Fruit fly (Drosophila melanogaster) ovary, adult (tissue): ENCODE results near the gene hydra.
"Not testable (repeated sequence)": the region's sequence is repeated elsewhere in the genome, so short reads cannot be mapped to it uniquely, and the experiment has no call there.

Source experiments
- CG17801 ChIP-seq: fragments of 200-800 bp; optimal IDR thresholded peaks from 2 replicates; lab custom pipeline; 2019; ENCODE audit warnings: missing biosample characterization, mild to moderate bottlenecking, missing genetic modification characterization, moderate library complexity; ENCODE audit not compliant: partially characterized antibody

The hydra gene

dm6 chrX:20676963-20677362 is at the start of gene hydra:
Gene hydra, minus strand, starts transcription at chrX:20677063.
- TF ChIP-seq CG17801 (GFP tag; lab: Kevin White, UChicago): not testable (repeated sequence)

dm6 chrX:20724475-20724874 is 47.6 kb upstream of the hydra start:
- no peak for TF ChIP-seq CG17801 (GFP tag; lab: Kevin White, UChicago)

dm6 chrX:20723207-20723606 is 46.3 kb upstream of the hydra start:
- no peak for TF ChIP-seq CG17801 (GFP tag; lab: Kevin White, UChicago)

dm6 chrX:20721724-20722344 is 45.0 kb upstream of the hydra start:
- TF ChIP-seq CG17801 (GFP tag; lab: Kevin White, UChicago): no peak

dm6 chrX:20717461-20717860 is 40.6 kb upstream of the hydra start:
- no peak for TF ChIP-seq CG17801 (GFP tag; lab: Kevin White, UChicago)

- no peak for TF ChIP-seq CG17801 (GFP tag; lab: Kevin White, UChicago)
Observed at dm6 chrX:20713317-20713716, 36.5 kb upstream of the hydra start.

dm6 chrX:20709682-20710081 is 32.8 kb upstream of the hydra start:
- no peak for TF ChIP-seq CG17801 (GFP tag; lab: Kevin White, UChicago)

dm6 chrX:20704337-20704736 is 27.5 kb upstream of the hydra start:
- no peak for TF ChIP-seq CG17801 (GFP tag; lab: Kevin White, UChicago)

dm6 chrX:20702904-20703303 is 26.0 kb upstream of the hydra start:
- TF ChIP-seq CG17801 (GFP tag; lab: Kevin White, UChicago): no peak

dm6 chrX:20693814-20694452 is 17.1 kb upstream of the hydra start:
- TF ChIP-seq CG17801 (GFP tag; lab: Kevin White, UChicago): no peak

dm6 chrX:20691213-20691612 is 14.3 kb upstream of the hydra start:
- no peak for TF ChIP-seq CG17801 (GFP tag; lab: Kevin White, UChicago)

- TF ChIP-seq CG17801 (GFP tag; lab: Kevin White, UChicago): no peak
Observed at dm6 chrX:20690454-20690853, 13.6 kb upstream of the hydra start, which contains the start of gene run. Gene run, plus strand, starts transcription at chrX:20690670.

- TF ChIP-seq CG17801 (GFP tag; lab: Kevin White, UChicago): no peak
Observed at dm6 chrX:20689504-20689903, 12.6 kb upstream of the hydra start.

- no peak for TF ChIP-seq CG17801 (GFP tag; lab: Kevin White, UChicago)
Observed at dm6 chrX:20687252-20687651, 10.4 kb upstream of the hydra start.

dm6 chrX:20680407-20680806 is 3.5 kb upstream of the hydra start:
- TF ChIP-seq CG17801 (GFP tag; lab: Kevin White, UChicago): no peak

- no peak for TF ChIP-seq CG17801 (GFP tag; lab: Kevin White, UChicago)
Observed at dm6 chrX:20666356-20666755, 10.5 kb downstream of the hydra start.
